Fruit fly (Drosophila melanogaster): ENCODE results near the gene Yod1.

dm6 chr3L:5102050-5102449, 31.6 kb upstream of the Yod1 start:
- no peak for TF ChIP-seq svp (GFP tag)
- no peak for TF ChIP-seq CG6854 (GFP tag; optimal IDR thresholded peaks at IDR 0.05)
- no peak for TF ChIP-seq CG3919 (GFP tag; optimal IDR thresholded peaks at IDR 0.05)
- no peak for TF ChIP-seq CG3032 (tag; optimal IDR thresholded peaks at IDR 0.05)
- no peak for TF ChIP-seq eg (GFP tag; IDR thresholded peaks at IDR 0.05)
- TF ChIP-seq CG15336 (GFP tag; IDR thresholded peaks at IDR 0.05) = no peak
- no peak for TF ChIP-seq CG11762 (GFP tag; optimal IDR thresholded peaks at IDR 0.05; ENCODE audit: insufficient read depth)
- no peak for TF ChIP-seq Hr38 (GFP tag; optimal IDR thresholded peaks at IDR 0.05)
- TF ChIP-seq CG11902 (GFP tag; optimal IDR thresholded peaks at IDR 0.05) = no peak
- no peak for TF ChIP-seq CG7368 (GFP tag; optimal IDR thresholded peaks at IDR 0.05)
- TF ChIP-seq CG31627 (GFP tag; optimal IDR thresholded peaks at IDR 0.05) = no peak
